Fruit fly (Drosophila melanogaster): ENCODE results near the gene CG9777.

Gene CG9777

dm6 chrX:16599770-16600169 is 32.3 kb downstream of the CG9777 start (continued):
- TF ChIP-seq mld (GFP tag; IDR thresholded peaks at IDR 0.05; ENCODE audit: partially characterized antibody), result no peak
- no peak for TF ChIP-seq PHDP (tag; optimal IDR thresholded peaks at IDR 0.05)
- no peak for TF ChIP-seq bigmax (GFP tag; optimal IDR thresholded peaks at IDR 0.05)
- TF ChIP-seq CG7556 (GFP tag; optimal IDR thresholded peaks at IDR 0.05), result no peak
- no peak for TF ChIP-seq CG30403 (GFP tag; optimal IDR thresholded peaks at IDR 0.05)
- no peak for TF ChIP-seq CG6765 (GFP tag; optimal IDR thresholded peaks at IDR 0.05)
- no peak for TF ChIP-seq D (optimal IDR thresholded peaks at IDR 0.05)
- no peak for TF ChIP-seq D (GFP tag; optimal IDR thresholded peaks at IDR 0.05)
- TF ChIP-seq ssp (GFP tag; IDR thresholded peaks at IDR 0.05), result no peak
- no peak for TF ChIP-seq Camta (GFP tag; optimal IDR thresholded peaks at IDR 0.05)
- no peak for TF ChIP-seq NC2α (GFP tag; optimal IDR thresholded peaks at IDR 0.05)
- no peak for TF ChIP-seq al (GFP tag; IDR thresholded peaks at IDR 0.05)
- no peak for TF ChIP-seq Spps (tag; optimal IDR thresholded peaks at IDR 0.05)
- TF ChIP-seq gce (GFP tag; IDR thresholded peaks at IDR 0.05), result no peak
- TF ChIP-seq CG32767 (GFP tag; IDR thresholded peaks at IDR 0.05), result no peak
- TF ChIP-seq Ets65A (GFP tag), result no peak
- peak; percentile 55 for TF ChIP-seq CG1832 (GFP tag; optimal IDR thresholded peaks at IDR 0.05)
- TF ChIP-seq CG34422 (GFP tag; IDR thresholded peaks at IDR 0.05), result peak; percentile 29; the same call in 1 of the 3 replicates
- TF ChIP-seq CG1529 (GFP tag; optimal IDR thresholded peaks at IDR 0.05), result no peak
- TF ChIP-seq Ets97D (GFP tag; optimal IDR thresholded peaks at IDR 0.05), result no peak
- no peak for TF ChIP-seq ham (GFP tag; IDR thresholded peaks at IDR 0.05)
- TF ChIP-seq CG34376 (GFP tag; optimal IDR thresholded peaks at IDR 0.05), result no peak

- TF ChIP-seq CG17829 (tag; optimal IDR thresholded peaks at IDR 0.05) (no peak), inv (GFP tag; IDR thresholded peaks at IDR 0.05; ENCODE audit: partially characterized antibody) (peak; percentile 96), CG15479 (GFP tag; optimal IDR thresholded peaks at IDR 0.05) (peak; percentile 62), MESR4 (GFP tag; optimal IDR thresholded peaks at IDR 0.05) (peak; percentile 92), h (optimal IDR thresholded peaks at IDR 0.05) (no peak), hbn (GFP tag; IDR thresholded peaks at IDR 0.05; ENCODE audit: partially characterized antibody) (peak; percentile 87), CG11247 (GFP tag; IDR thresholded peaks at IDR 0.05) (no peak), CG18011 (GFP tag; optimal IDR thresholded peaks at IDR 0.05) (no peak), Sry-δ (GFP tag; optimal IDR thresholded peaks at IDR 0.05) (peak; percentile 84), z (GFP tag; IDR thresholded peaks at IDR 0.05) (no peak), CG9876 (GFP tag; optimal IDR thresholded peaks at IDR 0.05) (no peak), CG11695 (GFP tag; IDR thresholded peaks at IDR 0.05) (no peak), cg (GFP tag; optimal IDR thresholded peaks at IDR 0.05) (peak; percentile 33), CG9437 (GFP tag; optimal IDR thresholded peaks at IDR 0.05) (no peak), ewg (GFP tag; optimal IDR thresholded peaks at IDR 0.05) (no peak), pros (GFP tag; optimal IDR thresholded peaks at IDR 0.05) (no peak), chinmo (GFP tag; IDR thresholded peaks at IDR 0.05; ENCODE audit: partially characterized antibody) (peak; percentile 97), ttk (GFP tag; IDR thresholded peaks at IDR 0.05) (no peak), CG9609 (GFP tag; optimal IDR thresholded peaks at IDR 0.05) (no peak), CG6791 (GFP tag; IDR thresholded peaks at IDR 0.05; ENCODE audit: partially characterized antibody) (peak; percentile 98), CG11696 (GFP tag; IDR thresholded peaks at IDR 0.05) (no peak), pita (GFP tag; optimal IDR thresholded peaks at IDR 0.05) (no peak), scrt (GFP tag; optimal IDR thresholded peaks at IDR 0.05) (no peak), CG12391 (tag; optimal IDR thresholded peaks at IDR 0.05) (no peak), nom (GFP tag; optimal IDR thresholded peaks at IDR 0.05) (no peak), Doc2 (GFP tag; IDR thresholded peaks at IDR 0.05) (no peak), Mrtf (GFP tag; IDR thresholded peaks at IDR 0.05) (no peak), tna (GFP tag; IDR thresholded peaks at IDR 0.05; ENCODE audit: partially characterized antibody) (peak; percentile 95), CG7786 (GFP tag; optimal IDR thresholded peaks at IDR 0.05) (no peak), Dad (GFP tag; optimal IDR thresholded peaks at IDR 0.05) (no peak)
These were observed 32.9 kb downstream of the CG9777 start, which contains the start of the genes CG9784 and Nup153 for dm6 chrX:16598978-16599664. TSS of gene CG9784 (minus strand) at chrX:16599215. TSS of gene Nup153 (plus strand) at chrX:16599241.
